Fruit fly (Drosophila melanogaster): ENCODE data around the gene 7B2.

DNA sequence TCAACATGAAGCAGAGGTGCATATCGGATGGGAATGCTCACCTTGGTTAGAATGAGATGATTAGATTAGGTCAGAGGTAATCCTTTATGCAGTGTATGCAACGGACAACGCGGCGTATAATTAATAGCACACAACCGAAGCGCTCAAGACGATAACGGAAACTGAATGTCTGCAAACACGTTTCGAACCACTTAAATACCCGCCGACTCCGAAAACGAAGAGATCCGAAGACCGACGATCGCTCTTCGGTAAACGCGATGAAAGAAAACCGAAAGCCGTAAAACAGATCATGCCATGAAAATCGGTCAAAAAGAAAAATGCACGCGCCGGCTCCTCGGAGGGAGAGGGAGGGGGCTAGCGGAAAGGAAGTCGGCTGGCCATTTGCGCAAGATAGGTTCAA lies 27.4 kb downstream of the 7B2 start, which contains the start of gene CG2663:
- TF ChIP-seq insv (optimal IDR thresholded peaks at IDR 0.05): no peak
- no peak for TF ChIP-seq Sin3A (optimal IDR thresholded peaks at IDR 0.05)
- TF ChIP-seq Myc (optimal IDR thresholded peaks at IDR 0.05): no peak
- no peak for TF ChIP-seq psq (optimal IDR thresholded peaks at IDR 0.05)
- TF ChIP-seq h (optimal IDR thresholded peaks at IDR 0.05): no peak
